Fruit fly (Drosophila melanogaster): Measurements from ENCODE around the gene CG31688.

Gene CG31688

dm6 chr2L:20425854-20426396 lies at the start of gene CG31688:
Gene CG31688, plus strand, starts transcription at chr2L:20426199.
- no peak for TF ChIP-seq CG8478 (optimal IDR thresholded peaks at IDR 0.05)
- no peak for TF ChIP-seq Dll (optimal IDR thresholded peaks at IDR 0.05)
- no peak for TF ChIP-seq pan (optimal IDR thresholded peaks at IDR 0.05)
- TF ChIP-seq usp (GFP tag; optimal IDR thresholded peaks at IDR 0.05): no peak
- no peak for TF ChIP-seq EcR (GFP tag; optimal IDR thresholded peaks at IDR 0.05)
- TF ChIP-seq psq (optimal IDR thresholded peaks at IDR 0.05): no peak

dm6 chr2L:20381329-20381728 lies 44.7 kb upstream of the CG31688 start:
- TF ChIP-seq EcR (GFP tag; optimal IDR thresholded peaks at IDR 0.05) (no peak), psq (optimal IDR thresholded peaks at IDR 0.05) (no peak), Dll (optimal IDR thresholded peaks at IDR 0.05) (no peak)

dm6 chr2L:20382141-20382815 lies 43.7 kb upstream of the CG31688 start, which contains the start of gene CG16798:
Gene CG16798, minus strand, starts transcription at chr2L:20382356.
- TF ChIP-seq usp (GFP tag; optimal IDR thresholded peaks at IDR 0.05): no peak
- no peak for TF ChIP-seq CG8478 (optimal IDR thresholded peaks at IDR 0.05)
- TF ChIP-seq EcR (GFP tag; optimal IDR thresholded peaks at IDR 0.05): no peak
- TF ChIP-seq Dll (optimal IDR thresholded peaks at IDR 0.05): no peak
- TF ChIP-seq pan (optimal IDR thresholded peaks at IDR 0.05): no peak
- no peak for TF ChIP-seq psq (optimal IDR thresholded peaks at IDR 0.05)

dm6 chr2L:20390004-20390403 lies 36.0 kb upstream of the CG31688 start:
- no peak for TF ChIP-seq CG8478 (optimal IDR thresholded peaks at IDR 0.05)
- TF ChIP-seq Dll (optimal IDR thresholded peaks at IDR 0.05): no peak
- no peak for TF ChIP-seq usp (GFP tag; optimal IDR thresholded peaks at IDR 0.05)
- no peak for TF ChIP-seq psq (optimal IDR thresholded peaks at IDR 0.05)
- TF ChIP-seq EcR (GFP tag; optimal IDR thresholded peaks at IDR 0.05): no peak
- no peak for TF ChIP-seq pan (optimal IDR thresholded peaks at IDR 0.05)

- TF ChIP-seq CG8478 (optimal IDR thresholded peaks at IDR 0.05): no peak
- TF ChIP-seq Dll (optimal IDR thresholded peaks at IDR 0.05): no peak
- TF ChIP-seq EcR (GFP tag; optimal IDR thresholded peaks at IDR 0.05): no peak
- no peak for TF ChIP-seq psq (optimal IDR thresholded peaks at IDR 0.05)
- no peak for TF ChIP-seq pan (optimal IDR thresholded peaks at IDR 0.05)
- TF ChIP-seq usp (GFP tag; optimal IDR thresholded peaks at IDR 0.05): no peak
Observed at dm6 chr2L:20397032-20397431, 29.0 kb upstream of the CG31688 start.

- TF ChIP-seq Dll (optimal IDR thresholded peaks at IDR 0.05) (no peak), EcR (GFP tag; optimal IDR thresholded peaks at IDR 0.05) (no peak), pan (optimal IDR thresholded peaks at IDR 0.05) (no peak), CG8478 (optimal IDR thresholded peaks at IDR 0.05) (no peak), usp (GFP tag; optimal IDR thresholded peaks at IDR 0.05) (no peak), psq (optimal IDR thresholded peaks at IDR 0.05) (no peak)
Observed at dm6 chr2L:20399239-20399638, 26.8 kb upstream of the CG31688 start.

- no peak for TF ChIP-seq usp (GFP tag; optimal IDR thresholded peaks at IDR 0.05)
- TF ChIP-seq CG8478 (optimal IDR thresholded peaks at IDR 0.05): no peak
- TF ChIP-seq pan (optimal IDR thresholded peaks at IDR 0.05): no peak
- no peak for TF ChIP-seq EcR (GFP tag; optimal IDR thresholded peaks at IDR 0.05)
- TF ChIP-seq psq (optimal IDR thresholded peaks at IDR 0.05): no peak
- no peak for TF ChIP-seq Dll (optimal IDR thresholded peaks at IDR 0.05)
Observed at dm6 chr2L:20400875-20401274, 25.1 kb upstream of the CG31688 start.

dm6 chr2L:20401408-20401807 lies 24.6 kb upstream of the CG31688 start:
- TF ChIP-seq usp (GFP tag; optimal IDR thresholded peaks at IDR 0.05) (no peak), EcR (GFP tag; optimal IDR thresholded peaks at IDR 0.05) (no peak)

dm6 chr2L:20413826-20414225 lies 12.2 kb upstream of the CG31688 start:
- TF ChIP-seq usp (GFP tag; optimal IDR thresholded peaks at IDR 0.05): no peak
- no peak for TF ChIP-seq Dll (optimal IDR thresholded peaks at IDR 0.05)
- no peak for TF ChIP-seq psq (optimal IDR thresholded peaks at IDR 0.05)
- TF ChIP-seq CG8478 (optimal IDR thresholded peaks at IDR 0.05): no peak
- TF ChIP-seq EcR (GFP tag; optimal IDR thresholded peaks at IDR 0.05): no peak
- TF ChIP-seq pan (optimal IDR thresholded peaks at IDR 0.05): no peak

dm6 chr2L:20414750-20415211 lies 11.2 kb upstream of the CG31688 start, which contains the start of gene CG10947:
Gene CG10947, minus strand, starts transcription at chr2L:20414800.
- no peak for TF ChIP-seq EcR (GFP tag; optimal IDR thresholded peaks at IDR 0.05)
- no peak for TF ChIP-seq psq (optimal IDR thresholded peaks at IDR 0.05)
- TF ChIP-seq CG8478 (optimal IDR thresholded peaks at IDR 0.05): no peak
- TF ChIP-seq Dll (optimal IDR thresholded peaks at IDR 0.05): no peak
- TF ChIP-seq pan (optimal IDR thresholded peaks at IDR 0.05): no peak
- TF ChIP-seq usp (GFP tag; optimal IDR thresholded peaks at IDR 0.05): no peak

- TF ChIP-seq Dll (optimal IDR thresholded peaks at IDR 0.05): no peak
- TF ChIP-seq pan (optimal IDR thresholded peaks at IDR 0.05): no peak
- no peak for TF ChIP-seq psq (optimal IDR thresholded peaks at IDR 0.05)
- no peak for TF ChIP-seq CG8478 (optimal IDR thresholded peaks at IDR 0.05)
- no peak for TF ChIP-seq EcR (GFP tag; optimal IDR thresholded peaks at IDR 0.05)
- TF ChIP-seq usp (GFP tag; optimal IDR thresholded peaks at IDR 0.05): no peak
Observed at dm6 chr2L:20416754-20417563, 9.0 kb upstream of the CG31688 start, which contains the start of the genes CG10949 and Arpc2. Gene CG10949, minus strand, starts transcription at chr2L:20416918. Gene Arpc2, plus strand, starts transcription at chr2L:20417057.

Measured in whole organism.